Worm (Caenorhabditis elegans) whole organism, mixed stage, embryonic: Measurements from ENCODE around the gene lys-1.

Experiments used
- M03D4.4 ChIP-seq: sonication (generic microtip); optimal IDR thresholded peaks from 2 replicates; lab custom pipeline; 2017; ENCODE audit warnings: mild to moderate bottlenecking, missing genetic modification characterization, missing compliant biosample characterization
- bed-3 ChIP-seq: fragments of 200-800 bp; sonication (Bioruptor generic); optimal IDR thresholded peaks from 3 replicates; lab custom pipeline; 2018; ENCODE audit warnings: mild to moderate bottlenecking, missing genetic modification characterization, moderate library complexity, missing compliant biosample characterization
- blmp-1 ChIP-seq: fragments of 150-350 bp; optimal IDR thresholded peaks from 2 replicates; lab custom pipeline; 2014; ENCODE audit warnings: missing biosample characterization, missing genetic modification characterization
- ceh-43 ChIP-seq: fragments of 200-800 bp; sonication (Bioruptor generic); optimal IDR thresholded peaks from 2 replicates; lab custom pipeline; 2018; ENCODE audit warnings: mild to moderate bottlenecking, missing genetic modification characterization, moderate library complexity, missing compliant biosample characterization
- ceh-83 ChIP-seq: fragments of 200-800 bp; sonication (Bioruptor generic); optimal IDR thresholded peaks from 2 replicates; lab custom pipeline; 2018; ENCODE audit warnings: mild to moderate bottlenecking, missing genetic modification characterization, missing compliant biosample characterization
- ces-1 ChIP-seq: fragments of 150-350 bp; optimal IDR thresholded peaks from 2 replicates; lab custom pipeline; 2014; ENCODE audit warnings: missing biosample characterization, missing genetic modification reagents, missing genetic modification characterization
- cnd-1 ChIP-seq: fragments of 200-800 bp; sonication (Bioruptor generic); optimal IDR thresholded peaks from 2 replicates; lab custom pipeline; 2018; ENCODE audit warnings: mild to moderate bottlenecking, missing genetic modification characterization, missing compliant biosample characterization
- drap-1 ChIP-seq: fragments of 200-800 bp; sonication (Bioruptor generic); optimal IDR thresholded peaks from 3 replicates; lab custom pipeline; 2018; ENCODE audit warnings: mild to moderate bottlenecking, missing genetic modification characterization, missing compliant biosample characterization
- elt-1 ChIP-seq: sonication (generic microtip); optimal IDR thresholded peaks from 2 replicates; lab custom pipeline; 2017; ENCODE audit warnings: missing genetic modification characterization, mild to moderate bottlenecking, missing compliant biosample characterization, antibody characterized with exemption, moderate library complexity, borderline replicate concordance; ENCODE audit not compliant: insufficient read depth
- flh-1 ChIP-seq: fragments of 200-800 bp; sonication (Bioruptor generic); optimal IDR thresholded peaks from 2 replicates; lab custom pipeline; 2018; ENCODE audit warnings: mild to moderate bottlenecking, missing genetic modification characterization, moderate library complexity, missing compliant biosample characterization
- hlh-1 ChIP-seq: fragments of 150-350 bp; optimal IDR thresholded peaks from 2 replicates; lab custom pipeline; 2014; ENCODE audit warnings: missing biosample characterization, missing genetic modification reagents, missing genetic modification characterization
- lin-13 ChIP-seq: fragments of 150-350 bp; optimal IDR thresholded peaks from 2 replicates; lab custom pipeline; 2014; ENCODE audit warnings: missing biosample characterization, missing genetic modification characterization
- lin-32 ChIP-seq: fragments of 200-800 bp; sonication (Bioruptor generic); optimal IDR thresholded peaks from 2 replicates; lab custom pipeline; 2018; ENCODE audit warnings: mild to moderate bottlenecking, missing genetic modification characterization, missing compliant biosample characterization
- lsy-2 ChIP-seq: fragments of 150-350 bp; optimal IDR thresholded peaks from 2 replicates; lab custom pipeline; 2014; ENCODE audit warnings: missing biosample characterization, missing genetic modification characterization
- mep-1 ChIP-seq: fragments of 150-350 bp; optimal IDR thresholded peaks from 2 replicates; lab custom pipeline; 2017; ENCODE audit warnings: missing biosample characterization, missing genetic modification reagents, missing genetic modification characterization, inconsistent platforms
- mls-2 ChIP-seq: sonication (generic microtip); optimal IDR thresholded peaks from 2 replicates; lab custom pipeline; 2016; ENCODE audit warnings: mild to moderate bottlenecking, missing genetic modification characterization, moderate library complexity, missing compliant biosample characterization
- nhr-12 ChIP-seq: fragments of 150-350 bp; optimal IDR thresholded peaks from 2 replicates; lab custom pipeline; 2014; ENCODE audit warnings: missing biosample characterization, missing genetic modification characterization
- nhr-237 ChIP-seq: fragments of 150-350 bp; optimal IDR thresholded peaks from 2 replicates; lab custom pipeline; 2014; ENCODE audit warnings: missing biosample characterization, missing genetic modification characterization
- nhr-76 ChIP-seq: sonication (generic microtip); optimal IDR thresholded peaks from 2 replicates; lab custom pipeline; 2017; ENCODE audit warnings: missing biosample characterization, missing genetic modification characterization
- pha-4 ChIP-seq: fragments of 150-350 bp; optimal IDR thresholded peaks from 2 replicates; lab custom pipeline; 2018; ENCODE audit warnings: missing biosample characterization, missing genetic modification reagents, missing genetic modification characterization
- sem-2 ChIP-seq: fragments of 200-800 bp; sonication (Bioruptor generic); optimal IDR thresholded peaks from 2 replicates; lab custom pipeline; 2018; ENCODE audit warnings: mild to moderate bottlenecking, missing genetic modification characterization, missing compliant biosample characterization
- snpc-4 ChIP-seq: fragments of 150-350 bp; optimal IDR thresholded peaks from 2 replicates; lab custom pipeline; 2014; ENCODE audit warnings: missing biosample characterization, missing genetic modification characterization
- sptf-1 ChIP-seq: sonication (generic microtip); optimal IDR thresholded peaks from 2 replicates; lab custom pipeline; 2017; ENCODE audit warnings: mild to moderate bottlenecking, missing genetic modification characterization, moderate library complexity, missing compliant biosample characterization
- tbx-8 ChIP-seq: fragments of 200-800 bp; sonication (Bioruptor generic); optimal IDR thresholded peaks from 2 replicates; lab custom pipeline; 2018; ENCODE audit warnings: mild to moderate bottlenecking, missing genetic modification characterization, moderate library complexity, missing compliant biosample characterization
- unc-39 ChIP-seq: fragments of 150-350 bp; optimal IDR thresholded peaks from 2 replicates; lab custom pipeline; 2014; ENCODE audit warnings: missing biosample characterization, missing genetic modification characterization
- zip-8 ChIP-seq: fragments of 150-350 bp; optimal IDR thresholded peaks from 2 replicates; lab custom pipeline; 2014; ENCODE audit warnings: missing biosample characterization, missing genetic modification characterization

lys-1 gene

ce11 chrV:10237171-10237570 is 40.5 kb upstream of the lys-1 start:
- no peak for TF ChIP-seq flh-1 (GFP tag; lab: Kevin White, UChicago)

- no peak for TF ChIP-seq nhr-237 (tag; lab: Kevin White, UChicago)
- no peak for TF ChIP-seq mls-2 (tag; lab: Kevin White, UChicago)
- TF ChIP-seq cnd-1 (tag; lab: Kevin White, UChicago) = no peak
These were observed 39.7 kb upstream of the lys-1 start for ce11 chrV:10237959-10238444.

ce11 chrV:10238665-10239064 is 39.0 kb upstream of the lys-1 start, which contains the start of gene fubl-1:
TSS of gene fubl-1 (minus strand) at chrV:10238866.
- TF ChIP-seq lsy-2 (tag; lab: Kevin White, UChicago) = peak; percentile 31
- TF ChIP-seq sptf-1 (tag; lab: Kevin White, UChicago) = peak; percentile 46
- TF ChIP-seq blmp-1 = no peak
- peak; percentile 42 for TF ChIP-seq mep-1 (tag; lab: Kevin White, UChicago)
- TF ChIP-seq pha-4 (tag; lab: Kevin White, UChicago) = peak; percentile 8
- peak; percentile 7 for TF ChIP-seq ces-1 (GFP tag; lab: Kevin White, UChicago)
- TF ChIP-seq nhr-76 = no peak
- peak; percentile 2 for TF ChIP-seq lin-13 (tag; lab: Kevin White, UChicago)

ce11 chrV:10239861-10240260 is 37.8 kb upstream of the lys-1 start, which contains the start of gene fipr-8:
TSS of gene fipr-8 (minus strand) at chrV:10239961.
- TF ChIP-seq nhr-76 (no peak), ceh-43 (GFP tag; lab: Kevin White, UChicago) (no peak), bed-3 (GFP tag; lab: Kevin White, UChicago) (no peak), flh-1 (GFP tag; lab: Kevin White, UChicago) (no peak), zip-8 (no peak), sptf-1 (tag; lab: Kevin White, UChicago) (no peak), mls-2 (tag; lab: Kevin White, UChicago) (no peak), snpc-4 (no peak), nhr-12 (no peak), sem-2 (GFP tag; lab: Kevin White, UChicago) (no peak), hlh-1 (tag; lab: Kevin White, UChicago) (no peak)

ce11 chrV:10241121-10241803 is 36.4 kb upstream of the lys-1 start, which contains the start of the genes C12D8.21 and col-148:
TSS of gene C12D8.21 (minus strand) at chrV:10241188.
TSS of gene col-148 (plus strand) at chrV:10241753.
- TF ChIP-seq sptf-1 (tag; lab: Kevin White, UChicago) = no peak
- TF ChIP-seq, all 35 proteins: peak for 0

ce11 chrV:10243105-10243504 is 34.6 kb upstream of the lys-1 start, which contains the start of gene C12D8.9:
TSS of gene C12D8.9 (minus strand) at chrV:10243205.
- TF ChIP-seq tbx-8 (no peak), sem-2 (GFP tag; lab: Kevin White, UChicago) (no peak), lin-32 (GFP tag; lab: Kevin White, UChicago) (no peak), pha-4 (tag; lab: Kevin White, UChicago) (no peak), ceh-83 (GFP tag; lab: Kevin White, UChicago) (no peak), blmp-1 (no peak), lsy-2 (tag; lab: Kevin White, UChicago) (no peak), elt-1 (no peak), drap-1 (GFP tag; lab: Kevin White, UChicago) (no peak), bed-3 (GFP tag; lab: Kevin White, UChicago) (no peak), nhr-12 (no peak), M03D4.4 (tag; lab: Kevin White, UChicago) (no peak), unc-39 (no peak), hlh-1 (tag; lab: Kevin White, UChicago) (no peak)
